Worm (Caenorhabditis elegans) whole organism, midembryonic: Measurements from ENCODE around the gene sec-16A.2.

Source experiments
- T22C8.4 ChIP-seq: fragments of 200-800 bp; sonication (Bioruptor generic); IDR thresholded peaks from 2 replicates; pipeline ENCODE4 v1.3.6; 2022; ENCODE audit warnings: missing genetic modification characterization, missing compliant biosample characterization
- cog-1 ChIP-seq: sonication (generic microtip); optimal IDR thresholded peaks from 2 replicates; lab custom pipeline; 2016; ENCODE audit warnings: missing genetic modification characterization, missing compliant biosample characterization
- flt-1 ChIP-seq: fragments of 200-800 bp; sonication (Bioruptor generic); IDR thresholded peaks from 2 replicates; pipeline ENCODE4 v1.3.6; 2022; ENCODE audit warnings: missing genetic modification characterization, missing compliant biosample characterization
- med-1 ChIP-seq: sonication (generic microtip); optimal IDR thresholded peaks from 2 replicates; lab custom pipeline; 2017; ENCODE audit warnings: missing genetic modification characterization, mild to moderate bottlenecking, missing compliant biosample characterization, antibody characterized with exemption, missing genetic modification reagents; ENCODE audit not compliant: insufficient read depth
- tab-1 ChIP-seq: fragments of 200-800 bp; sonication (Bioruptor generic); IDR thresholded peaks from 2 replicates; pipeline ENCODE4 v1.3.6; 2022; ENCODE audit warnings: missing genetic modification characterization, missing compliant biosample characterization
- ztf-29 ChIP-seq: fragments of 200-800 bp; sonication (Bioruptor generic); IDR thresholded peaks from 2 replicates; pipeline ENCODE4 v1.3.6; 2022; ENCODE audit warnings: missing genetic modification reagents, missing genetic modification characterization, missing compliant biosample characterization

ce11 chrX:8318950-8319349 lies 31.9 kb downstream of the sec-16A.2 start, which contains the start of gene srh-11:
- TF ChIP-seq med-1 (GFP tag; lab: Kevin White, UChicago) (no peak), ztf-29 (GFP tag; lab: Robert Waterston, UW) (no peak), T22C8.4 (GFP tag; lab: Robert Waterston, UW) (no peak), tab-1 (GFP tag; lab: Robert Waterston, UW) (no peak), flt-1 (GFP tag; lab: Robert Waterston, UW) (no peak), cog-1 (tag; lab: Kevin White, UChicago) (no peak)
